Fruit fly (Drosophila melanogaster): ENCODE measurements around the gene CtIP.

dm6 chr3L:20401026-20401912, 34.8 kb upstream of the CtIP start, which contains the start of gene trbl:
- TF ChIP-seq Dll (optimal IDR thresholded peaks at IDR 0.05) (no peak), pan (optimal IDR thresholded peaks at IDR 0.05) (no peak), EcR (GFP tag; optimal IDR thresholded peaks at IDR 0.05) (no peak), usp (GFP tag; optimal IDR thresholded peaks at IDR 0.05) (no peak), CG8478 (optimal IDR thresholded peaks at IDR 0.05) (peak; percentile 27), psq (optimal IDR thresholded peaks at IDR 0.05) (peak; percentile 5)

Measured in whole organism.